Fruit fly (Drosophila melanogaster): ENCODE data around the gene CG3294.

DNA sequence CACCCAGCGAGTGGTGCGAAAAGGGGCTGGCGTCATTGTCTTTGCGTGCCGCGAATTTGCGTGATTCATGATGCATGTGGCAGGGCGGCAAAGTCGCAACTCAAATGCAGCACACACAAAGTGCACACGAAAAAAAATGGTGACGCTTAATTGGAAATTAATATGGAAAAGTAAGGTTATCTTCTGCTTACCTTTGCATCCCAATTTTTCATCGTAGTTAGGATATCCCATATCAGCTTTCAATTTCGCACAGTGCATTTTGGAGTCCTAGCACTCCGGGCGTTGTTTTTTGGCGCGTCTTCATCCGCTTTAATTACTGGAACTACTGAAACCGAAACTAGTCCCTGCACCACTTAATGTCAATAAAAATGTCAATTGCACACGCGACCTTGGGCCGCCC lies 25.6 kb downstream of the CG3294 start:
- no peak for TF ChIP-seq Hr96 (GFP tag; optimal IDR thresholded peaks at IDR 0.05)
- TF ChIP-seq CG5204 (GFP tag; optimal IDR thresholded peaks at IDR 0.05), result no peak
- no peak for TF ChIP-seq bab1 (GFP tag; optimal IDR thresholded peaks at IDR 0.05)

Data from whole organism, adult.